Fruit fly (Drosophila melanogaster): ENCODE measurements around the gene CG14985.

DNA sequence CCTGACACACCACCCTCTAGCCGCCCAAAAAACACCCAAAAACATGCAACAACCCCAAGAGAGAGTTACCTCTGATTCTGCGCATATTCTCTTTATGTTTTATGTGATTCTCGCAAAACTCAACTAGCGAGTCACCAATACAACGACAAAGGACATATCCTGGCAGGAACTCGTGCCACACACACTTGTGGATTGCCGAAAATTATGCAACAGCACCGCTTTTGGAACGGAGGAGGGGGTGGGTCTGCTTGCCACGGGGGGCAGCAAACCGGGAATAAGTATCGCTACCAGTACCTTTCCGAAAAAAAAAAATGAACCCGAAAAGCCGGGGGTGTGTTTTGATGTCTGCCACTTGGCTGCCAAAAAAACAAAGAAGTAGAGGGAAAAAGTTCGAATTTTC is 38.2 kb upstream of the CG14985 start:
- no peak for TF ChIP-seq CG8301 (tag; optimal IDR thresholded peaks at IDR 0.05)
- no peak for TF ChIP-seq EcR (GFP tag; optimal IDR thresholded peaks at IDR 0.05)
- no peak for TF ChIP-seq CG14655 (GFP tag; optimal IDR thresholded peaks at IDR 0.05)
- no peak for TF ChIP-seq Ets98B (GFP tag; IDR thresholded peaks at IDR 0.05)
- TF ChIP-seq CG8159 (tag; optimal IDR thresholded peaks at IDR 0.05), result no peak
- TF ChIP-seq Pif1A (GFP tag; optimal IDR thresholded peaks at IDR 0.05), result no peak
- no peak for TF ChIP-seq CG13204 (GFP tag; optimal IDR thresholded peaks at IDR 0.05)
- no peak for TF ChIP-seq CG34367 (tag; optimal IDR thresholded peaks at IDR 0.05)
- no peak for TF ChIP-seq D1 (tag; optimal IDR thresholded peaks at IDR 0.05)
